Fruit fly (Drosophila melanogaster) whole organism, embryonic: Measurements from ENCODE around the gene Nadsyn.

Experiments
- BtbVII ChIP-seq: fragments of 200-800 bp; sonication (Bioruptor generic); optimal IDR thresholded peaks from 3 replicates; lab custom pipeline; 2017; ENCODE audit warnings: missing biosample characterization, mild to moderate bottlenecking, missing genetic modification characterization
- CG2712 ChIP-seq: fragments of 200-800 bp; optimal IDR thresholded peaks from 3 replicates; lab custom pipeline; 2019; ENCODE audit warnings: missing biosample characterization, mild to moderate bottlenecking, missing genetic modification characterization, moderate library complexity
- CG33213 ChIP-seq: fragments of 200-800 bp; sonication (Bioruptor generic); optimal IDR thresholded peaks from 3 replicates; lab custom pipeline; 2016; ENCODE audit warnings: missing biosample characterization, missing genetic modification characterization
- CG4282 ChIP-seq: fragments of 200-800 bp; sonication (Bioruptor generic); optimal IDR thresholded peaks from 2 replicates; lab custom pipeline; 2016; ENCODE audit warnings: missing biosample characterization, missing genetic modification characterization
- CG5245 ChIP-seq: fragments of 200-800 bp; sonication (Bioruptor generic); optimal IDR thresholded peaks from 3 replicates; lab custom pipeline; 2016; ENCODE audit warnings: missing biosample characterization, missing genetic modification characterization
- CG8089 ChIP-seq: fragments of 200-800 bp; sonication (Bioruptor generic); optimal IDR thresholded peaks from 3 replicates; lab custom pipeline; 2016; ENCODE audit warnings: missing biosample characterization, missing genetic modification characterization
- CG8281 ChIP-seq: fragments of 200-800 bp; sonication (Bioruptor generic); optimal IDR thresholded peaks from 2 replicates; lab custom pipeline; 2018; ENCODE audit warnings: missing biosample characterization, mild to moderate bottlenecking, missing genetic modification characterization, moderate library complexity
- Oaz ChIP-seq: fragments of 200-800 bp; sonication (Bioruptor generic); IDR thresholded peaks from 2 replicates; pipeline ENCODE4 v1.3.6; 2022; ENCODE audit warnings: missing biosample characterization, missing genetic modification characterization
- sc ChIP-seq, 3 experiments: fragments of >200 bp in 2 of 3; fragments of 200-800 bp in 1 of 3; sonication (Bioruptor generic) in 1 of 3; optimal IDR thresholded peaks; 2 replicates in 2 of 3; 3 replicates in 1 of 3; lab custom pipeline; 2017; ENCODE audit warnings: mild to moderate bottlenecking in 1 of 3, missing biosample characterization in 1 of 3, missing genetic modification characterization in 1 of 3, missing genetic modification reagents in 1 of 3
- zfh2 ChIP-seq: fragments of 200-800 bp; sonication (Bioruptor generic); optimal IDR thresholded peaks from 2 replicates; lab custom pipeline; 2016; ENCODE audit warnings: missing biosample characterization, missing genetic modification characterization

DNA sequence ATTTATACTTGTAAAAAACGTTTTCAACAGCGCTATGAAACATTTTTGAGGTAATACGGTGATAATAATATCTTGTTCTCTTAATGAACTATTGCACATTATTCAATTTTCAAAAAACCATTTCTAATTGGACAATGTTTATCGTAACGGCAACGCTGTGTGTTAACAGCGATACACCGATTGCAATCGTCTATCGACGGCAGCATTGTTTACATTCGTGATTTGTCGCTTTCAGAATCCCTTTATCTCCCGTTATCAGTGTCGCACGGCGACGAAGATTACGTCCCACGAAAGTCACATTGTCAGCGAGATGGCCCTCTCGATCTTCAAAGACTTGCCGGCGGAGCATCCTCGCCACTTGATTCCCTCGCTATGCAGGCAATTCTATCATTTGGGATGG is 19.9 kb upstream of the Nadsyn start, which contains the start of gene CG11134:
- no peak for TF ChIP-seq CG8281 (tag; lab: Kevin White, UChicago)
- TF ChIP-seq sc (optimal IDR thresholded peaks at IDR 0.05; lab: Kevin White, UChicago) = no peak
- no peak for TF ChIP-seq sc (GFP tag; optimal IDR thresholded peaks at IDR 0.05; lab: Kevin White, UChicago)
- no peak for TF ChIP-seq CG2712 (tag; lab: Kevin White, UChicago)
- TF ChIP-seq CG5245 (GFP tag; lab: Kevin White, UChicago) = no peak
- no peak for TF ChIP-seq CG33213 (GFP tag; lab: Kevin White, UChicago)
- no peak for TF ChIP-seq CG8089 (GFP tag; lab: Kevin White, UChicago)
- no peak for TF ChIP-seq Oaz (GFP tag; lab: Robert Waterston, UW)
- TF ChIP-seq CG4282 = no peak
- no peak for TF ChIP-seq BtbVII (GFP tag; lab: Kevin White, UChicago)
- no peak for TF ChIP-seq zfh2 (GFP tag; lab: Kevin White, UChicago)
